Worm (Caenorhabditis elegans) whole organism, mixed stage, embryonic: ENCODE measurements around the gene Y41E3.8.

ENCODE experiments used
- M03D4.4 ChIP-seq: sonication (generic microtip); optimal IDR thresholded peaks from 2 replicates; lab custom pipeline; 2017; ENCODE audit warnings: mild to moderate bottlenecking, missing genetic modification characterization, missing compliant biosample characterization
- bed-3 ChIP-seq: fragments of 200-800 bp; sonication (Bioruptor generic); optimal IDR thresholded peaks from 3 replicates; lab custom pipeline; 2018; ENCODE audit warnings: mild to moderate bottlenecking, missing genetic modification characterization, moderate library complexity, missing compliant biosample characterization
- blmp-1 ChIP-seq: fragments of 150-350 bp; optimal IDR thresholded peaks from 2 replicates; lab custom pipeline; 2014; ENCODE audit warnings: missing biosample characterization, missing genetic modification characterization
- ceh-39 ChIP-seq: fragments of 150-350 bp; optimal IDR thresholded peaks from 2 replicates; lab custom pipeline; 2014; ENCODE audit warnings: missing biosample characterization, missing genetic modification characterization
- ceh-43 ChIP-seq: fragments of 200-800 bp; sonication (Bioruptor generic); optimal IDR thresholded peaks from 2 replicates; lab custom pipeline; 2018; ENCODE audit warnings: mild to moderate bottlenecking, missing genetic modification characterization, moderate library complexity, missing compliant biosample characterization
- ceh-83 ChIP-seq: fragments of 200-800 bp; sonication (Bioruptor generic); optimal IDR thresholded peaks from 2 replicates; lab custom pipeline; 2018; ENCODE audit warnings: mild to moderate bottlenecking, missing genetic modification characterization, missing compliant biosample characterization
- ces-1 ChIP-seq: fragments of 150-350 bp; optimal IDR thresholded peaks from 2 replicates; lab custom pipeline; 2014; ENCODE audit warnings: missing biosample characterization, missing genetic modification reagents, missing genetic modification characterization
- drap-1 ChIP-seq: fragments of 200-800 bp; sonication (Bioruptor generic); optimal IDR thresholded peaks from 3 replicates; lab custom pipeline; 2018; ENCODE audit warnings: mild to moderate bottlenecking, missing genetic modification characterization, missing compliant biosample characterization
- elt-1 ChIP-seq: sonication (generic microtip); optimal IDR thresholded peaks from 2 replicates; lab custom pipeline; 2017; ENCODE audit warnings: missing genetic modification characterization, mild to moderate bottlenecking, missing compliant biosample characterization, antibody characterized with exemption, moderate library complexity, borderline replicate concordance; ENCODE audit not compliant: insufficient read depth
- elt-3 ChIP-seq: fragments of 150-350 bp; optimal IDR thresholded peaks from 2 replicates; lab custom pipeline; 2014; ENCODE audit warnings: missing biosample characterization, missing genetic modification characterization
- flh-1 ChIP-seq: fragments of 200-800 bp; sonication (Bioruptor generic); optimal IDR thresholded peaks from 2 replicates; lab custom pipeline; 2018; ENCODE audit warnings: mild to moderate bottlenecking, missing genetic modification characterization, moderate library complexity, missing compliant biosample characterization
- ham-2 ChIP-seq: fragments of 200-800 bp; sonication (Bioruptor generic); optimal IDR thresholded peaks from 2 replicates; lab custom pipeline; 2018; ENCODE audit warnings: mild to moderate bottlenecking, missing genetic modification characterization, missing compliant biosample characterization
- hlh-1 ChIP-seq: fragments of 150-350 bp; optimal IDR thresholded peaks from 2 replicates; lab custom pipeline; 2014; ENCODE audit warnings: missing biosample characterization, missing genetic modification reagents, missing genetic modification characterization
- lin-13 ChIP-seq: fragments of 150-350 bp; optimal IDR thresholded peaks from 2 replicates; lab custom pipeline; 2014; ENCODE audit warnings: missing biosample characterization, missing genetic modification characterization
- lsy-2 ChIP-seq: fragments of 150-350 bp; optimal IDR thresholded peaks from 2 replicates; lab custom pipeline; 2014; ENCODE audit warnings: missing biosample characterization, missing genetic modification characterization
- mab-5 ChIP-seq: fragments of 150-350 bp; optimal IDR thresholded peaks from 2 replicates; lab custom pipeline; 2014; ENCODE audit warnings: missing biosample characterization, missing genetic modification characterization
- mep-1 ChIP-seq: fragments of 150-350 bp; optimal IDR thresholded peaks from 2 replicates; lab custom pipeline; 2017; ENCODE audit warnings: missing biosample characterization, missing genetic modification reagents, missing genetic modification characterization, inconsistent platforms
- mls-2 ChIP-seq: sonication (generic microtip); optimal IDR thresholded peaks from 2 replicates; lab custom pipeline; 2016; ENCODE audit warnings: mild to moderate bottlenecking, missing genetic modification characterization, moderate library complexity, missing compliant biosample characterization
- nhr-12 ChIP-seq: fragments of 150-350 bp; optimal IDR thresholded peaks from 2 replicates; lab custom pipeline; 2014; ENCODE audit warnings: missing biosample characterization, missing genetic modification characterization
- nhr-237 ChIP-seq: fragments of 150-350 bp; optimal IDR thresholded peaks from 2 replicates; lab custom pipeline; 2014; ENCODE audit warnings: missing biosample characterization, missing genetic modification characterization
- nhr-28 ChIP-seq: fragments of 150-350 bp; optimal IDR thresholded peaks from 2 replicates; lab custom pipeline; 2014; ENCODE audit warnings: missing biosample characterization, missing genetic modification characterization
- pha-4 ChIP-seq: fragments of 150-350 bp; optimal IDR thresholded peaks from 2 replicates; lab custom pipeline; 2018; ENCODE audit warnings: missing biosample characterization, missing genetic modification reagents, missing genetic modification characterization
- sptf-1 ChIP-seq: sonication (generic microtip); optimal IDR thresholded peaks from 2 replicates; lab custom pipeline; 2017; ENCODE audit warnings: mild to moderate bottlenecking, missing genetic modification characterization, moderate library complexity, missing compliant biosample characterization
- tbx-8 ChIP-seq: fragments of 200-800 bp; sonication (Bioruptor generic); optimal IDR thresholded peaks from 2 replicates; lab custom pipeline; 2018; ENCODE audit warnings: mild to moderate bottlenecking, missing genetic modification characterization, moderate library complexity, missing compliant biosample characterization
- unc-120 ChIP-seq: sonication (generic microtip); optimal IDR thresholded peaks from 2 replicates; lab custom pipeline; 2017; ENCODE audit warnings: missing genetic modification characterization, missing compliant biosample characterization; ENCODE audit not compliant: poor library complexity, severe bottlenecking
- unc-39 ChIP-seq: fragments of 150-350 bp; optimal IDR thresholded peaks from 2 replicates; lab custom pipeline; 2014; ENCODE audit warnings: missing biosample characterization, missing genetic modification characterization
- unc-62 ChIP-seq: fragments of 150-350 bp; optimal IDR thresholded peaks from 2 replicates; lab custom pipeline; 2014; ENCODE audit warnings: missing biosample characterization, missing genetic modification reagents, missing genetic modification characterization
- zip-8 ChIP-seq: fragments of 150-350 bp; optimal IDR thresholded peaks from 2 replicates; lab custom pipeline; 2014; ENCODE audit warnings: missing biosample characterization, missing genetic modification characterization
- ztf-11 ChIP-seq: fragments of 150-350 bp; optimal IDR thresholded peaks from 2 replicates; lab custom pipeline; 2014; ENCODE audit warnings: missing biosample characterization, missing genetic modification characterization

Y41E3.8 gene

ce11 chrIV:15028386-15028785 is 392 bp downstream of the Y41E3.8 start:
- TF ChIP-seq mls-2: no peak
- no peak for TF ChIP-seq nhr-28 (tag; lab: Kevin White, UChicago)
- TF ChIP-seq lin-13 (tag; lab: Kevin White, UChicago): no peak
- no peak for TF ChIP-seq sptf-1 (tag; lab: Kevin White, UChicago)
- TF ChIP-seq unc-120 (tag; lab: Kevin White, UChicago): no peak
- TF ChIP-seq ceh-43 (GFP tag; lab: Kevin White, UChicago): no peak
- no peak for TF ChIP-seq ces-1 (GFP tag; lab: Kevin White, UChicago)
- no peak for TF ChIP-seq bed-3
- TF ChIP-seq blmp-1: no peak

- TF ChIP-seq tbx-8 (GFP tag; lab: Kevin White, UChicago): no peak
- no peak for TF ChIP-seq ztf-11 (tag; lab: Kevin White, UChicago)
- no peak for TF ChIP-seq ceh-39 (tag; lab: Kevin White, UChicago)
- TF ChIP-seq, all 35 proteins: peak for 0
Observed at ce11 chrIV:15027884-15028283, 894 bp downstream of the Y41E3.8 start.

- TF ChIP-seq zip-8 (tag; lab: Kevin White, UChicago): no peak
- no peak for TF ChIP-seq blmp-1
- no peak for TF ChIP-seq bed-3
- no peak for TF ChIP-seq ceh-43 (GFP tag; lab: Kevin White, UChicago)
- TF ChIP-seq sptf-1 (tag; lab: Kevin White, UChicago): no peak
- no peak for TF ChIP-seq unc-62 (GFP tag; lab: Kevin White, UChicago)
- TF ChIP-seq nhr-12: no peak
- TF ChIP-seq ham-2 (GFP tag; lab: Kevin White, UChicago): no peak
Observed at ce11 chrIV:15027334-15027733, 1.4 kb downstream of the Y41E3.8 start.

- peak; percentile 28 for TF ChIP-seq lsy-2 (tag; lab: Kevin White, UChicago)
- no peak for TF ChIP-seq elt-3
- no peak for TF ChIP-seq sptf-1 (tag; lab: Kevin White, UChicago)
- TF ChIP-seq ces-1 (GFP tag; lab: Kevin White, UChicago): peak; percentile 33
- no peak for TF ChIP-seq ceh-83 (GFP tag; lab: Kevin White, UChicago)
- TF ChIP-seq lin-13 (tag; lab: Kevin White, UChicago): peak; percentile 34
- TF ChIP-seq mep-1 (tag; lab: Kevin White, UChicago): peak; percentile 60
- TF ChIP-seq pha-4 (tag; lab: Kevin White, UChicago): peak; percentile 5
- TF ChIP-seq nhr-237 (tag; lab: Kevin White, UChicago): peak; percentile 35
- TF ChIP-seq elt-1 (tag; lab: Kevin White, UChicago): no peak
- TF ChIP-seq drap-1 (GFP tag; lab: Kevin White, UChicago): no peak
- TF ChIP-seq mab-5 (tag; lab: Kevin White, UChicago): peak; percentile 28
- no peak for TF ChIP-seq hlh-1 (tag; lab: Kevin White, UChicago)
- TF ChIP-seq mls-2: no peak
Observed at ce11 chrIV:15025384-15025783, 3.4 kb downstream of the Y41E3.8 start, which contains the start of gene fcd-2. TSS of gene fcd-2 (plus strand) at chrIV:15025710.

- TF ChIP-seq ceh-83 (GFP tag; lab: Kevin White, UChicago) (no peak), ces-1 (GFP tag; lab: Kevin White, UChicago) (no peak), nhr-28 (tag; lab: Kevin White, UChicago) (no peak), ceh-43 (GFP tag; lab: Kevin White, UChicago) (no peak), elt-3 (no peak), lin-13 (tag; lab: Kevin White, UChicago) (no peak), flh-1 (GFP tag; lab: Kevin White, UChicago) (no peak), unc-39 (tag; lab: Kevin White, UChicago) (no peak)
Observed at ce11 chrIV:15024426-15024825, 4.4 kb downstream of the Y41E3.8 start.

- no peak for TF ChIP-seq M03D4.4 (tag; lab: Kevin White, UChicago)
- no peak for TF ChIP-seq nhr-12
- no peak for TF ChIP-seq flh-1 (GFP tag; lab: Kevin White, UChicago)
- peak; percentile 61 for TF ChIP-seq ces-1 (GFP tag; lab: Kevin White, UChicago)
- TF ChIP-seq mls-2: peak; percentile 43
Observed at ce11 chrIV:15020958-15021357, 7.8 kb downstream of the Y41E3.8 start.
